Fruit fly (Drosophila melanogaster): ENCODE results near the gene CG2818.

DNA sequence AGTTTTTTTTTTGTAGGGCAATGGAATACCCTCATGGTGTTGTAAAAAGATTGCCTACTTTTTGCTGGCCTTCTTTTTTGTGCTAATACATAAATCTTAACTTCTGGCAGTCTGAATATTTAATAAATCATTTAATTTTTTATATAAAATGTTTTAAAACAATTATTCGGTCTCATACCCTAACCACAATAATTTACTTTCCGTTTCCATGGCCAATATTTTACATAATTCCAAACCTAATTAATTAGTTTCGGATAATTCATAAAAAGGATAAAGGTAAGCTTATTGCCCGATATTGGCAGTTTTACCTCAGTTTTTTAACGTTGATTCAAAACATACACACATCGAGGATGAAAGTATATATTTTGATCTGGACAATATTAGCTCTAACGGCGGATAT lies 13.3 kb upstream of the CG2818 start, which contains the start of gene CG42465:
- no peak for TF ChIP-seq CG8478 (optimal IDR thresholded peaks at IDR 0.05)
- no peak for TF ChIP-seq usp (GFP tag; optimal IDR thresholded peaks at IDR 0.05)
- TF ChIP-seq Dll (optimal IDR thresholded peaks at IDR 0.05): no peak
